Worm (Caenorhabditis elegans) whole organism, L1 larva: Measurements from ENCODE around the gene lrr-1.

Experiments used
- ama-1 ChIP-seq: fragments of 150-350 bp; optimal IDR thresholded peaks from 2 replicates; lab custom pipeline; 2014
- tbx-2 ChIP-seq: sonication (generic microtip); optimal IDR thresholded peaks from 2 replicates; lab custom pipeline; 2016; ENCODE audit warnings: missing genetic modification characterization, missing compliant biosample characterization

ce11 chrII:4984151-4984550, 52.1 kb downstream of the lrr-1 start:
- TF ChIP-seq ama-1 (lab: Kevin White, UChicago) (no peak), tbx-2 (tag; lab: Kevin White, UChicago) (no peak)
